Worm (Caenorhabditis elegans) whole organism, late embryonic: ENCODE results near the gene C04H5.1.

ENCODE experiments used
- C08G9.2 ChIP-seq: sonication (generic microtip); optimal IDR thresholded peaks from 2 replicates; lab custom pipeline; 2016; ENCODE audit warnings: mild to moderate bottlenecking, missing genetic modification characterization, moderate library complexity, missing compliant biosample characterization
- C38D4.7 ChIP-seq: fragments of 200-800 bp; sonication (Bioruptor generic); optimal IDR thresholded peaks from 2 replicates; lab custom pipeline; 2018; ENCODE audit warnings: mild to moderate bottlenecking, missing genetic modification characterization, moderate library complexity, missing compliant biosample characterization
- F13H6.1 ChIP-seq: sonication (generic microtip); optimal IDR thresholded peaks from 2 replicates; lab custom pipeline; 2016; ENCODE audit warnings: missing genetic modification characterization, missing compliant biosample characterization
- K09A11.1 ChIP-seq: sonication (generic microtip); optimal IDR thresholded peaks from 2 replicates; lab custom pipeline; 2017; ENCODE audit warnings: antibody characterized with exemption, mild to moderate bottlenecking, missing genetic modification characterization, missing compliant biosample characterization; ENCODE audit not compliant: insufficient read depth
- T23F11.4 ChIP-seq: fragments of 200-800 bp; sonication (Bioruptor generic); optimal IDR thresholded peaks from 2 replicates; lab custom pipeline; 2018; ENCODE audit warnings: mild to moderate bottlenecking, missing genetic modification characterization, missing compliant biosample characterization
- Y22D7AL.16 ChIP-seq: sonication (generic microtip); optimal IDR thresholded peaks from 2 replicates; lab custom pipeline; 2016; ENCODE audit warnings: missing genetic modification characterization, missing compliant biosample characterization
- ceh-14 ChIP-seq: sonication (generic microtip); optimal IDR thresholded peaks from 2 replicates; lab custom pipeline; 2016; ENCODE audit warnings: missing genotype, missing genetic modification characterization, missing compliant biosample characterization
- ceh-19 ChIP-seq: fragments of 200-800 bp; sonication (Bioruptor generic); optimal IDR thresholded peaks from 2 replicates; lab custom pipeline; 2018; ENCODE audit warnings: mild to moderate bottlenecking, missing genetic modification characterization, missing compliant biosample characterization
- ceh-24 ChIP-seq: sonication (generic microtip); optimal IDR thresholded peaks from 2 replicates; lab custom pipeline; 2016; ENCODE audit warnings: mild to moderate bottlenecking, missing genetic modification characterization, missing compliant biosample characterization
- ceh-34 ChIP-seq: sonication (generic microtip); optimal IDR thresholded peaks from 2 replicates; lab custom pipeline; 2016; ENCODE audit warnings: mild to moderate bottlenecking, missing genetic modification characterization, missing compliant biosample characterization
- ceh-6 ChIP-seq: fragments of 200-800 bp; sonication (Bioruptor generic); optimal IDR thresholded peaks from 2 replicates; lab custom pipeline; 2018; ENCODE audit warnings: mild to moderate bottlenecking, missing genetic modification characterization, missing compliant biosample characterization
- dve-1 ChIP-seq: sonication (generic microtip); optimal IDR thresholded peaks from 2 replicates; lab custom pipeline; 2017; ENCODE audit warnings: antibody characterized with exemption, mild to moderate bottlenecking, missing genetic modification characterization, missing compliant biosample characterization
- elt-2 ChIP-seq: sonication (generic microtip); optimal IDR thresholded peaks from 2 replicates; lab custom pipeline; 2016; ENCODE audit warnings: missing genetic modification reagents, missing genetic modification characterization, missing compliant biosample characterization
- ets-4 ChIP-seq: sonication (generic microtip); optimal IDR thresholded peaks from 2 replicates; lab custom pipeline; 2016; ENCODE audit warnings: missing genetic modification characterization, missing compliant biosample characterization
- eyg-1 ChIP-seq: sonication (generic microtip); optimal IDR thresholded peaks from 2 replicates; lab custom pipeline; 2016; ENCODE audit warnings: missing genotype, missing genetic modification characterization, missing compliant biosample characterization
- fkh-6 ChIP-seq: sonication (generic microtip); optimal IDR thresholded peaks from 2 replicates; lab custom pipeline; 2016; ENCODE audit warnings: missing genetic modification characterization, missing compliant biosample characterization
- hlh-15 ChIP-seq: sonication (generic microtip); optimal IDR thresholded peaks from 2 replicates; lab custom pipeline; 2016; ENCODE audit warnings: missing genetic modification characterization, missing compliant biosample characterization
- hlh-8 ChIP-seq: sonication (generic microtip); optimal IDR thresholded peaks from 2 replicates; lab custom pipeline; 2016; ENCODE audit warnings: missing genotype, missing genetic modification characterization, missing compliant biosample characterization
- lim-6 ChIP-seq: sonication (generic microtip); optimal IDR thresholded peaks from 2 replicates; lab custom pipeline; 2016; ENCODE audit warnings: missing genetic modification characterization, missing compliant biosample characterization
- lin-11 ChIP-seq: fragments of 200-800 bp; sonication (Bioruptor generic); optimal IDR thresholded peaks from 2 replicates; lab custom pipeline; 2018; ENCODE audit warnings: mild to moderate bottlenecking, missing genetic modification characterization, missing compliant biosample characterization
- nfya-1 ChIP-seq: sonication (generic microtip); optimal IDR thresholded peaks from 2 replicates; lab custom pipeline; 2017; ENCODE audit warnings: missing genetic modification characterization, mild to moderate bottlenecking, missing compliant biosample characterization, antibody characterized with exemption, moderate library complexity
- nhr-232 ChIP-seq: sonication (generic microtip); optimal IDR thresholded peaks from 2 replicates; lab custom pipeline; 2016; ENCODE audit warnings: missing genetic modification characterization, missing compliant biosample characterization
- npax-4 ChIP-seq: sonication (generic microtip); optimal IDR thresholded peaks from 2 replicates; lab custom pipeline; 2016; ENCODE audit warnings: missing genetic modification characterization, missing compliant biosample characterization
- pag-3 ChIP-seq: sonication (generic microtip); optimal IDR thresholded peaks from 2 replicates; lab custom pipeline; 2016; ENCODE audit warnings: missing compliant biosample characterization, missing genetic modification characterization, borderline replicate concordance
- pat-9 ChIP-seq: fragments of 200-800 bp; sonication (Bioruptor generic); optimal IDR thresholded peaks from 2 replicates; lab custom pipeline; 2018; ENCODE audit warnings: mild to moderate bottlenecking, missing genetic modification characterization, moderate library complexity, missing compliant biosample characterization
- ref-2 ChIP-seq: sonication (generic microtip); optimal IDR thresholded peaks from 2 replicates; lab custom pipeline; 2016; ENCODE audit warnings: missing genetic modification characterization, missing compliant biosample characterization
- rnt-1 ChIP-seq: sonication (generic microtip); optimal IDR thresholded peaks from 2 replicates; lab custom pipeline; 2016; ENCODE audit warnings: missing genetic modification characterization, missing compliant biosample characterization
- sox-4 ChIP-seq: sonication (generic microtip); optimal IDR thresholded peaks from 2 replicates; lab custom pipeline; 2017; ENCODE audit warnings: mild to moderate bottlenecking, missing genetic modification characterization, inconsistent platforms, missing compliant biosample characterization
- syd-9 ChIP-seq: sonication (generic microtip); optimal IDR thresholded peaks from 2 replicates; lab custom pipeline; 2016; ENCODE audit warnings: mild to moderate bottlenecking, missing genetic modification characterization, moderate library complexity, missing compliant biosample characterization
- tbx-7 ChIP-seq: sonication (generic microtip); optimal IDR thresholded peaks from 2 replicates; lab custom pipeline; 2016; ENCODE audit warnings: missing genotype, missing genetic modification characterization, missing compliant biosample characterization
- ttx-3 ChIP-seq: sonication (generic microtip); optimal IDR thresholded peaks from 2 replicates; lab custom pipeline; 2016; ENCODE audit warnings: missing genetic modification reagents, missing genetic modification characterization, missing compliant biosample characterization
- unc-3 ChIP-seq, 2 experiments: fragments of 200-800 bp in 1 of 2; sonication (Bioruptor generic) in 1 of 2; sonication (generic microtip) in 1 of 2; conservative IDR thresholded peaks in 1 of 2; optimal IDR thresholded peaks in 1 of 2; 2 replicates each; pipeline versions ENCODE4 v1.3.6 to Lab custom; 2016 to 2022; ENCODE audit warnings: missing compliant biosample characterization in 2 of 2, missing genetic modification characterization in 2 of 2, missing genetic modification reagents in 1 of 2
- unc-42 ChIP-seq: sonication (generic microtip); optimal IDR thresholded peaks from 2 replicates; lab custom pipeline; 2016; ENCODE audit warnings: missing genotype, missing genetic modification characterization, missing compliant biosample characterization
- unc-55 ChIP-seq: sonication (generic microtip); optimal IDR thresholded peaks from 2 replicates; lab custom pipeline; 2017; ENCODE audit warnings: missing biosample characterization, missing genetic modification reagents, missing genetic modification characterization
- ztf-16 ChIP-seq: sonication (generic microtip); optimal IDR thresholded peaks from 2 replicates; lab custom pipeline; 2017; ENCODE audit warnings: missing genetic modification characterization, missing compliant biosample characterization

C04H5.1 gene

DNA sequence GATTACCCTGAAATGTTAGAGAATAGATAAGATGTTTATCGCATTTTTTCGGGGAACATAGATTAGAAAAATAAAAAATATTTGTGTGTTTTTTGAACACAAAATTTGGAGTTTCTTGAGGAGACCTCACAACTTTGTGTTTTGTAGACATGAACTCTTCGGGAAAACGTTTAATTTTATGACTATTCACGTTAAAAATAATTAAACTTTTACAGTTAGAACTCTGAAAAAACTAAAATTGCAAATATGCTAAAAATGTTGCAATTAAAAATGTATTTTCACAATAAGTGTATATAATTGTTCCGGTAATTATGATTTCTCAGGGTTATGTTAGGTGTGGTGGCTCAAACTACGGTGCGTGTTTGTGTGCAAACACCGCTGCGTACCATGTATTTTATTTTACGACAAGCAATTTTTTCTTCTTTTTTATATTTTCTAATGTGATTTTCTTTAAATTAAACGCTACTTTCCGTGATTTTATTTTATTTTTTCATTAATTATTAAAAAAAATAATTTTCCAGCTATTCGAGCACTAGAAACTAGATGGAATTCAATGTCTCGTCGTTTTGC, 5.8 kb upstream of the C04H5.1 start, which contains the start of the genes F57C2.5 and spat-1 (continued):
- TF ChIP-seq dve-1 (tag; lab: Kevin White, UChicago) (no peak), sox-4 (tag; lab: Kevin White, UChicago) (no peak), rnt-1 (peak; percentile 92), npax-4 (peak; percentile 19), lim-6 (tag; lab: Kevin White, UChicago) (peak; percentile 93), pat-9 (tag; lab: Kevin White, UChicago) (no peak), unc-55 (no peak), ets-4 (tag; lab: Kevin White, UChicago) (peak; percentile 97), hlh-8 (tag; lab: Kevin White, UChicago) (peak; percentile 96), nhr-232 (no peak), unc-42 (peak; percentile 86), K09A11.1 (tag; lab: Kevin White, UChicago) (no peak), F13H6.1 (tag; lab: Kevin White, UChicago) (peak; percentile 92), syd-9 (peak; percentile 58), ztf-16 (peak; percentile 80), T23F11.4 (GFP tag; lab: Kevin White, UChicago) (no peak), C08G9.2 (tag; lab: Kevin White, UChicago) (peak; percentile 94)

DNA sequence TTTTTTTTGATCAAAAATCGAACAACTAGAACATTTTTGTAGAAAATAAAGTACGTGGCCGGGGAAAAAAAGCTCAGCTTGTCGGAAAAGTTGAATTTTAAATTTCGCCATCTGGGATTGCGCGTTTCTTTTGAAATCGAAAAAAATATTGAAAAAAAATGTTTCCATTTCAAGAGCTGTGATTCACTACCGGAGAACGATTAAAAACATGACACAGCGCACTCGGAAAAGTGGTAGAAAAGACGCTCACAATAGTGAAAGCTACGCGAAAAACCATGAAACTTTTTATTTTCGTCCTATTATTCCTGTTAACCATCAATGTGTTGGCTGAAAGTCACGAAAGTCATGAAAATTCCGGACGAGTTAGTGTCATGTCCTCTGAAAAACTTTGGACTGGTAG, 3.6 kb downstream of the C04H5.1 start, which contains the start of the genes clec-147 and C04H5.7:
TSS of gene clec-147 (minus strand) at position 101 of the 400 bp plus-strand sequence.
TSS of gene C04H5.7 (plus strand) at position 219 of the 400 bp plus-strand sequence.
- TF ChIP-seq ttx-3 = no peak
- no peak for TF ChIP-seq ceh-19
- no peak for TF ChIP-seq C38D4.7 (GFP tag; lab: Kevin White, UChicago)
- TF ChIP-seq pag-3 (tag; lab: Kevin White, UChicago) = no peak
- TF ChIP-seq nhr-232 = no peak
- no peak for TF ChIP-seq ets-4 (tag; lab: Kevin White, UChicago)
- no peak for TF ChIP-seq rnt-1
- no peak for TF ChIP-seq hlh-15 (tag; lab: Kevin White, UChicago)
- TF ChIP-seq eyg-1 = no peak
- no peak for TF ChIP-seq ref-2 (tag; lab: Kevin White, UChicago)
- TF ChIP-seq ceh-24 (tag; lab: Kevin White, UChicago) = no peak
- no peak for TF ChIP-seq tbx-7 (tag; lab: Kevin White, UChicago)
- no peak for TF ChIP-seq Y22D7AL.16 (tag; lab: Kevin White, UChicago)
- no peak for TF ChIP-seq ceh-6
- TF ChIP-seq, all 69 proteins: peak for 0

DNA sequence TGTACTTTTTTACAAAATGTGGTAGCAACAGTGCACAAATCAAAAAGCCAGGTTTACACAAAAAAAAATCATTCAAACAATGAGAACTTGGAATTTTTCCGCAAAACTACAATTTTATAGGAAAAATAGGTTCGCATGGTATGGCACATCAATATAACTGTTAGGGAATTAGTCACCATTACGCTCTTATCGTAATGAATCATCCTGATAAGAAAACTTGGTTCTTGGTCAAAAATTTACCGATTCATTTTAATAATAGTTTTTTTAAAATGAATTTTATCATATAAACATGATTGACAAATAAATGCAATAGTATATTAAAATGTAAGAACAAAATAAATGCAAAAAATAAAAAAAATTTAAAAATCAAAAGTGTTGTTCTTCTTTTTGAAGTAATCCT, 6.5 kb downstream of the C04H5.1 start:
- TF ChIP-seq elt-2 (tag; lab: Kevin White, UChicago) (peak; percentile 44), fkh-6 (no peak)

DNA sequence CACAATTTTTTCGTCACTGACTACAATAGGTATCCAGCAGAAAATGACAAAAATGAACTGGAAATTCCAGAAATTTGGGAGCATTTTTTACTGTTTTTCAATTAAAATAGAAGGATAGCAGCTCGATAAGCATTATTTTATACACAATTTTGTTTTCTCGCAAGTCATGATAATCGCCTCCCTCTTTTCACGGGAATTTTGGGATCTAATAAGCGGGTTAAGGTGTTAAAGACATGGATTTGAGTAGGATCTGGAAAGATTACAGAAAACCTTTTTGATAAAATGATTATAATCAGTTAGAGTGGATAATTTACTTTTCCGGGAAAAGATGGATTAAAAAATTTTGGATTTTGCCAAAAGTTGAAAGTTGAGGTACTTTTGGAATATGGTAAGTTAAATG, 14.6 kb downstream of the C04H5.1 start, which contains the start of gene gcy-29:
TSS of gene gcy-29 (minus strand) at position 101 of the 400 bp plus-strand sequence.
- TF ChIP-seq ets-4 (tag; lab: Kevin White, UChicago) (no peak), rnt-1 (no peak), ceh-24 (tag; lab: Kevin White, UChicago) (no peak), ceh-14 (tag; lab: Kevin White, UChicago) (no peak), nfya-1 (tag; lab: Kevin White, UChicago) (no peak)

DNA sequence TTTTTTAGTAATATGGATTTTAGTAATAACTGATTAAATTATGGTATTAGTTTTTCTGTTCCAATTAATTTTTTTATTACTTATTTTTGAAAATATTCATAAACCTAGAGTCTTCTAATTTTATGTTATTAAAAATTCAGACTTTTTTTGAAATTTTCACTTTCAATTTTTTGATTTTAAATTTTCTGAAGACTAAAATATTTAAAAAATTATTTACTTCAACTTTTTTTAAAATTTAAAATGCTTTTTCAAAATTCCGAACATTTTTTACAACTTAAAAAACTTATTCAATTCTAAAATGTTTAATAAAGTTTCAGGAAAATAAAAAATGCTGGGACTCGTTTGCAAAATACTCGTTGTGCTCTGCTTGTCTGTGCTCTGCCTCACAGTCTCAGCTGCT, 16.5 kb downstream of the C04H5.1 start, which contains the start of gene nlp-41:
TSS of gene nlp-41 (plus strand) at position 301 of the 400 bp plus-strand sequence.
- TF ChIP-seq nhr-232 (no peak), sox-4 (tag; lab: Kevin White, UChicago) (no peak), tbx-7 (tag; lab: Kevin White, UChicago) (no peak), unc-3 (GFP tag; conservative IDR thresholded peaks at IDR 0.05; lab: Robert Waterston, UW) (no peak), unc-3 (tag; optimal IDR thresholded peaks at IDR 0.05; lab: Kevin White, UChicago) (no peak), ceh-34 (tag; lab: Kevin White, UChicago) (no peak), lin-11 (tag; lab: Kevin White, UChicago) (no peak)
